Worm (Caenorhabditis elegans): ENCODE results near the gene C06H2.2.

ce11 chrV:11078104-11078724, 46.8 kb upstream of the C06H2.2 start, which contains the start of gene act-2:
- TF ChIP-seq snpc-4 (tag; optimal IDR thresholded peaks at IDR 0.05) (no peak), nhr-237 (tag; optimal IDR thresholded peaks at IDR 0.05) (peak; percentile 19), lsy-2 (tag; optimal IDR thresholded peaks at IDR 0.05) (peak; percentile 64), elt-1 (tag; optimal IDR thresholded peaks at IDR 0.05; ENCODE audit: borderline replicate concordance, insufficient read depth) (no peak), tbx-8 (GFP tag; optimal IDR thresholded peaks at IDR 0.05) (no peak), mls-2 (tag; optimal IDR thresholded peaks at IDR 0.05) (no peak), mep-1 (tag; optimal IDR thresholded peaks at IDR 0.05) (peak; percentile 79), ztf-11 (tag; optimal IDR thresholded peaks at IDR 0.05) (no peak), sptf-1 (tag; optimal IDR thresholded peaks at IDR 0.05) (no peak), lin-13 (tag; optimal IDR thresholded peaks at IDR 0.05) (peak; percentile 67), mab-5 (tag; optimal IDR thresholded peaks at IDR 0.05) (no peak), nhr-28 (tag; optimal IDR thresholded peaks at IDR 0.05) (no peak)
